Fruit fly (Drosophila melanogaster): ENCODE results near the gene ERR.

Gene ERR

DNA sequence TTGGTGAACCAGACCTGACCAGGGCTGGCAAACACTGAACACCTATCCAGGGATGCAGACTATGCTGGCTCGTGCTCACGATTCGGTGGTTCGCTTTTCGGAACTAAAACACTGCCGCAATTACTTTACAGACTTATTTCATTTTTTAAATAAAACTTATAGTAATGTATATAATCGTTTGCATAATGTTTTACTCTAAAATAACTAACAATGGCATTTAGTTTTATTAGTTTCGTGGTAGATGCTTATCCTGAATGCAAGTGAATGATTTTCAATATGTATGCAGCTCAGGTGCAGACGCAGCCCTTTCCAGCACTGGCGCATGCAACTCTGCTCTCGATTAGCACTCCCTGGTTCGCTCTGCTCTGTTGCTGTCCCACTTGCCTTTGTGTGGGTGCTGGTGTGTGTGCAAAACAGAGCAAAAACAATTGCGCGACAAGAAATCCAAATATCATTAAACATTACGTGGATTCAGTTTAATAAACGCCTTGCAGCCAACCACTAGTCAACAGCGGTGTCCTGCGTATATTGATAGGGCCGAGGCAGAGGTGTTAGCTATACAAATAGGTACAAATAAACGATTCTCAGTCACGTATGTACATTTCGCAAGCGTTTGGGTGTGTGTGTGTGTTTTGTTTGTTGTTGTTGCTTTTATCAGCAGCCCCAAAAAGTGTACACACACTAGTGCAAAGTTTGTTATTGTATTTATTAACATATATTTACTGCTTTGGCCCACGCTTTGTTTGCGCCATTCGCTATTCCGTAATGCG is at the start of gene ERR, which contains the start of gene Atg18a (continued):
- TF ChIP-seq gro (GFP tag; optimal IDR thresholded peaks at IDR 0.05) (peak; percentile 66), MTF-1 (GFP tag; optimal IDR thresholded peaks at IDR 0.05; ENCODE audit: borderline replicate concordance) (no peak), CG6813 (GFP tag; optimal IDR thresholded peaks at IDR 0.05) (no peak), CG9437 (GFP tag; optimal IDR thresholded peaks at IDR 0.05) (no peak), sqz (GFP tag; optimal IDR thresholded peaks at IDR 0.05) (no peak), tgo (GFP tag; IDR thresholded peaks at IDR 0.05) (peak; percentile 85), CG4360 (GFP tag; IDR thresholded peaks at IDR 0.05) (peak; percentile 85), amos (GFP tag; IDR thresholded peaks at IDR 0.05; ENCODE audit: partially characterized antibody) (peak; percentile 65), CG6854 (GFP tag; optimal IDR thresholded peaks at IDR 0.05) (no peak), ac (GFP tag; optimal IDR thresholded peaks at IDR 0.05) (no peak), ken (GFP tag; IDR thresholded peaks at IDR 0.05) (peak; percentile 87), CG1233 (GFP tag; optimal IDR thresholded peaks at IDR 0.05) (peak; percentile 77), CG30431 (GFP tag; optimal IDR thresholded peaks at IDR 0.05) (peak; percentile 74), CG17385 (GFP tag; optimal IDR thresholded peaks at IDR 0.05) (peak; percentile 58), MBD-R2 (GFP tag; IDR thresholded peaks at IDR 0.05) (peak; percentile 76), CG12659 (GFP tag; optimal IDR thresholded peaks at IDR 0.05) (peak; percentile 92), grn (GFP tag; optimal IDR thresholded peaks at IDR 0.05) (no peak), chif (GFP tag; optimal IDR thresholded peaks at IDR 0.05) (peak; percentile 75 to 80), tll (GFP tag; optimal IDR thresholded peaks at IDR 0.05) (peak in 1 of 2 experiments; percentile 90), CG7372 (GFP tag; IDR thresholded peaks at IDR 0.05) (peak; percentile 89), gcm2 (GFP tag; optimal IDR thresholded peaks at IDR 0.05) (peak; percentile 42), br (optimal IDR thresholded peaks at IDR 0.05) (no peak), CG7271 (tag; optimal IDR thresholded peaks at IDR 0.05) (peak; percentile 39), CG14965 (GFP tag; optimal IDR thresholded peaks at IDR 0.05; ENCODE audit: borderline replicate concordance) (no peak), CG2202 (tag; optimal IDR thresholded peaks at IDR 0.05) (peak; percentile 24), jumu (GFP tag; optimal IDR thresholded peaks at IDR 0.05) (peak; percentile 87), CG7963 (GFP tag; IDR thresholded peaks at IDR 0.05; ENCODE audit: partially characterized antibody) (peak; percentile 34; the same call in 1 of the 3 replicates), CG18476 (GFP tag; optimal IDR thresholded peaks at IDR 0.05) (peak; percentile 74), pfk (GFP tag; optimal IDR thresholded peaks at IDR 0.05) (no peak), CG4707 (GFP tag; optimal IDR thresholded peaks at IDR 0.05) (no peak), CG1603 (tag; optimal IDR thresholded peaks at IDR 0.05) (peak; percentile 72), CG7357 (GFP tag; IDR thresholded peaks at IDR 0.05) (peak; percentile 74), yki (optimal IDR thresholded peaks at IDR 0.05) (no peak), zfh2 (GFP tag; optimal IDR thresholded peaks at IDR 0.05) (peak; percentile 93), CG15073 (GFP tag; optimal IDR thresholded peaks at IDR 0.05) (no peak), pzg (GFP tag; optimal IDR thresholded peaks at IDR 0.05) (peak; percentile 88), Oaz (GFP tag; IDR thresholded peaks at IDR 0.05) (peak; percentile 80), lov (optimal IDR thresholded peaks at IDR 0.05) (no peak), lov (GFP tag; IDR thresholded peaks at IDR 0.05) (no peak), CkIIα-i1 (GFP tag; IDR thresholded peaks at IDR 0.05) (no peak), B-H2 (GFP tag; optimal IDR thresholded peaks at IDR 0.05) (peak; percentile 85), fu2 (GFP tag; optimal IDR thresholded peaks at IDR 0.05) (peak; percentile 84), CG16815 (GFP tag; optimal IDR thresholded peaks at IDR 0.05) (peak; percentile 92), CG2678 (tag; optimal IDR thresholded peaks at IDR 0.05) (peak; percentile 84), CG10979 (tag; optimal IDR thresholded peaks at IDR 0.05) (peak; percentile 68), dysf (GFP tag; IDR thresholded peaks at IDR 0.05) (peak; percentile 90), tin (GFP tag; optimal IDR thresholded peaks at IDR 0.05) (peak; percentile 82), CG1832 (GFP tag; optimal IDR thresholded peaks at IDR 0.05) (peak; percentile 23), CG3065 (GFP tag; optimal IDR thresholded peaks at IDR 0.05) (peak; percentile 13), CG12769 (tag; optimal IDR thresholded peaks at IDR 0.05) (peak; percentile 77)

Measured in whole organism, embryonic.